Fruit fly (Drosophila melanogaster): ENCODE measurements around the gene nerfin-2.

DNA sequence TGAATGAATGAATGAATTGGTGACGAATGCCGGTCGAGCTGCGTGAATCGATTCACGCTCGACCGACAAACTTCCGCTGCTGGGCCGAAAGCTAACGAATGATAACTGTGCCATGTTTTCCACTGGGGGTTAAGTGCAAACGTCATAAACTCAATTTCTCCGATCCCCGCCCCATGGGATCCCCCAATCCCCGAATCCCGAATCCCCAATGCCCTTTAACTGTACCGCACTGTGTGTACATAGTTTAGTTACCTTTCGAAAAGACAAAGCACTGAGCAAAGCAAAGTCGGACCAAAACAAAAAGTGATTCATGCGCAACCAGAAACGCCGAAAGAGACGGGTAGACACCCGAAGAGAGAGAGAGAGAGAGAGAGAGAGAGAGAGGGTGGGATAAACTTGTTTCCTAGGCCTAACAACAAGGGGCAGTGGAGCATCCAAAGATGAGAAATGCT lies 35.9 kb upstream of the nerfin-2 start:
- TF ChIP-seq CG17806 (tag; optimal IDR thresholded peaks at IDR 0.05) (no peak), CG14655 (GFP tag; optimal IDR thresholded peaks at IDR 0.05) (peak; percentile 11), CG32121 (GFP tag; IDR thresholded peaks at IDR 0.05) (no peak), Pif1B (GFP tag; optimal IDR thresholded peaks at IDR 0.05) (no peak), D1 (tag; optimal IDR thresholded peaks at IDR 0.05) (no peak), Pif1A (GFP tag; optimal IDR thresholded peaks at IDR 0.05) (no peak), CG9948 (tag; optimal IDR thresholded peaks at IDR 0.05) (no peak), gl (tag; optimal IDR thresholded peaks at IDR 0.05) (no peak), CG13204 (GFP tag; optimal IDR thresholded peaks at IDR 0.05) (no peak), CG15710 (tag; optimal IDR thresholded peaks at IDR 0.05) (no peak), CG10348 (GFP tag; IDR thresholded peaks at IDR 0.05) (no peak)

Measured in whole organism, pupa.